Worm (Caenorhabditis elegans) whole organism, midembryonic: ENCODE results near the gene K06H6.2.

Experiments
- flt-1 ChIP-seq: fragments of 200-800 bp; sonication (Bioruptor generic); IDR thresholded peaks from 2 replicates; pipeline ENCODE4 v1.3.6; 2022; ENCODE audit warnings: missing genetic modification characterization, missing compliant biosample characterization
- klf-2 ChIP-seq: fragments of 200-800 bp; sonication (Bioruptor generic); conservative IDR thresholded peaks from 2 replicates; pipeline ENCODE4 v1.3.6; 2022; ENCODE audit warnings: missing genetic modification reagents, missing genetic modification characterization, missing compliant biosample characterization
- tab-1 ChIP-seq: fragments of 200-800 bp; sonication (Bioruptor generic); IDR thresholded peaks from 2 replicates; pipeline ENCODE4 v1.3.6; 2022; ENCODE audit warnings: missing genetic modification characterization, missing compliant biosample characterization
- ztf-23 ChIP-seq: fragments of 200-800 bp; sonication (Bioruptor generic); IDR thresholded peaks from 2 replicates; pipeline ENCODE4 v1.3.6; 2022; ENCODE audit warnings: missing genetic modification reagents, missing genetic modification characterization, missing compliant biosample characterization

DNA sequence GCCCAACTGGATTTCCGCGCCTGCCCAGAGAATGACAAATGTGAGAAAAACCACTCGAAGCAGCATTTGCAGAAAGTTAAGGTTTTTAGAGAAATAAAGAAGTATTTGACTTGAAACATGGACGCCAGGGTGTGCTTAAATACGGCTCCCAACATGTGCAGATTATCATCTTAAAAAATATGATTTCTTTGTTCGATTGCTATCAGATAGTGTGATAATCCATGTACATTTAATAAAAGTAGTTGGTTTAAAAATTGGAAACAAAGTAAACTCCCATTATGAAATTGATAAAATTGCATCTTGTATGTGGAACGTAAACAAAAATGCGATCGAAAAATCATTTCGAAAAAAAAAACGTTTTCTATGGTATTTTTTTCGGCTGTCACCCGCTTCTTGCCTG, 42.0 kb downstream of the K06H6.2 start, which contains the start of gene F48G7.8:
- TF ChIP-seq tab-1 (GFP tag; lab: Robert Waterston, UW) (no peak), ztf-23 (GFP tag; lab: Robert Waterston, UW) (no peak), flt-1 (GFP tag; lab: Robert Waterston, UW) (no peak), klf-2 (GFP tag; lab: Robert Waterston, UW) (no peak)
